Worm (Caenorhabditis elegans): ENCODE measurements around the gene pqn-2.

pqn-2 gene

DNA sequence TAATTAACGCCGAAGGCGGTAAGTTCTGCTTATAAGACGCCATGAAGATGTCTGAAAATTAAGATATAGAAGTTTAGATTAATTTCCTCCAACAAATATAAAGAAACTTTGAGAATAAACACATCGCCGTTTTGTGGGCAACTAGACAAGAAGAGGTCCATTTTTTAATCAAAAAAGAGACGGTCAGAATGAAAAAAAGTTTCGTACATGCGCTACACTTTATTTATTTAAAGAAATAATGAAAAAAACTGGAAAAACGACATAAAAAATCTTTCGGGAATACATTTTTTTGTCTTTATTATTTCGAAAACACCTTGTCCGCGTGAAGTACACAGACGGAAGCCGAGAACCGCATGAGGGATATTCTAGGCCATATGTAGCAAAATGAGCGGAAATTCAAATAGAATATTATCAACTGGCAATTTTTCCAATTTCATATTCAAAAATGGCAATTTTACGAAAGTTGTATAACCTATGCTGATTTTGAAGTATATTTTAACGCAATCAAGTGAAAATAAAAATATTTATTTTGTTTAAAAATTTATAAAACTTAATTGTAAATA lies 26.4 kb upstream of the pqn-2 start, which contains the start of gene sluh-7 (continued):
- TF ChIP-seq nhr-19 (GFP tag; conservative IDR thresholded peaks at IDR 0.05) (peak; percentile 87), unc-130 (tag; optimal IDR thresholded peaks at IDR 0.05) (peak; percentile 71), swsn-7 (tag; optimal IDR thresholded peaks at IDR 0.05) (peak; percentile 84), fkh-8 (tag; optimal IDR thresholded peaks at IDR 0.05) (peak; percentile 78), rnt-1 (tag; optimal IDR thresholded peaks at IDR 0.05) (peak; percentile 99), efl-3 (GFP tag; optimal IDR thresholded peaks at IDR 0.05) (peak; percentile 11), unc-62 (GFP tag; optimal IDR thresholded peaks at IDR 0.05) (no peak), nhr-47 (tag; optimal IDR thresholded peaks at IDR 0.05) (peak; percentile 93), ceh-90 (tag; optimal IDR thresholded peaks at IDR 0.05) (peak; percentile 96), egl-27 (tag; optimal IDR thresholded peaks at IDR 0.05) (no peak), ama-1 (optimal IDR thresholded peaks at IDR 0.05) (no peak), ztf-4 (tag; optimal IDR thresholded peaks at IDR 0.05) (no peak), C16A3.4 (tag; optimal IDR thresholded peaks at IDR 0.05) (peak; percentile 62)

- TF ChIP-seq efl-1 (optimal IDR thresholded peaks at IDR 0.05) = no peak
- TF ChIP-seq efl-1 (GFP tag; optimal IDR thresholded peaks at IDR 0.05 in 1 of 2) = peak in 1 of 2 experiments; percentile 80
- TF ChIP-seq sox-4 (tag; optimal IDR thresholded peaks at IDR 0.05) = no peak
- TF ChIP-seq lin-35 (GFP tag; optimal IDR thresholded peaks at IDR 0.05) = peak in 1 of 2 experiments; percentile 27
- TF ChIP-seq C34B4.2 (tag; optimal IDR thresholded peaks at IDR 0.05) = no peak
These were observed 24.7 kb upstream of the pqn-2 start, which contains the start of gene ceeh-2 for ce11 chrV:10357467-10357953. ceeh-2 (minus strand) TSS chrV:10357903.

- TF ChIP-seq nhr-28 (tag; optimal IDR thresholded peaks at IDR 0.05) (no peak), swsn-7 (tag; optimal IDR thresholded peaks at IDR 0.05) (no peak), blmp-1 (tag; optimal IDR thresholded peaks at IDR 0.05) (peak; percentile 49), nhr-47 (tag; optimal IDR thresholded peaks at IDR 0.05) (no peak)
These were observed 24.0 kb upstream of the pqn-2 start, which contains the start of gene ttll-15 for ce11 chrV:10358238-10358637. ttll-15 (plus strand) TSS chrV:10358538.

- TF ChIP-seq nhr-85 (tag) = no peak
These were observed 22.1 kb upstream of the pqn-2 start for ce11 chrV:10360186-10360585.

DNA sequence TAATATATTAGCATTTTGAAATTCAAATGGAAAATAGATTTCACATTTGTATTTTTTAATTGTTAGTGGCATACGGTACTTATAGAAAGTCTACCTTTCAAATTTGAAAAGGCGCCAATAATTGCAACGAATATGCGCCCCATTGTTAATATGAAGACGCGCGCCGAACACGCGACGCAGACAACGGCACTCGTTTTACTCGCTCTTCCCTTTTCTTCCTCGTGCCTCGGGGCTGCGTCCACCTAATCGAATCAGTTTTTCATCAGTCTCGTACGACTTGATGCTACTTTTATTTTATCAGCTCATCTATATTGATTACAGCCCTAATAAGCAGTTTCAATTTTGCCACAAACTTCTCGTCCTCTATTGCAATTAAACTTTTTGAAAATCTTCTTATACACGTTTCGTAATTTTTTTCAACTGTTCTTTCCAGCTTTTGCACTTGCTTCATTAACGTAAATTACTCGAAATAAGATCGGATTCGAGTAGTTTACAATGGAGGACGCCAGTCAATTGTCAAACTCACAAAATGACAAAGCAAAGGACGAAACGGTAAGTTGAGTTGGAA lies 20.3 kb upstream of the pqn-2 start, which contains the start of gene cash-1:
TSS of gene cash-1 (plus strand) at position 432 of the 568 bp plus-strand sequence.
- TF ChIP-seq nhr-11 (tag; optimal IDR thresholded peaks at IDR 0.05) (no peak), pag-3 (tag; optimal IDR thresholded peaks at IDR 0.05; ENCODE audit: borderline replicate concordance, insufficient read depth) (no peak), nhr-71 (tag; optimal IDR thresholded peaks at IDR 0.05) (peak; percentile 82), elt-2 (tag; optimal IDR thresholded peaks at IDR 0.05) (peak; percentile 43), sptf-1 (tag; optimal IDR thresholded peaks at IDR 0.05) (no peak), lin-15B (tag; optimal IDR thresholded peaks at IDR 0.05) (peak; percentile 85), jun-1 (tag; optimal IDR thresholded peaks at IDR 0.05) (no peak), nhr-12 (tag; optimal IDR thresholded peaks at IDR 0.05) (no peak), hpl-2 (GFP tag; optimal IDR thresholded peaks at IDR 0.05) (peak; percentile 14), efl-1 (optimal IDR thresholded peaks at IDR 0.05) (peak; percentile 72 to 84), efl-1 (GFP tag; optimal IDR thresholded peaks at IDR 0.05 in 1 of 2) (peak; percentile 87 to 98), swsn-7 (tag; optimal IDR thresholded peaks at IDR 0.05) (peak; percentile 61), unc-86 (tag; optimal IDR thresholded peaks at IDR 0.05) (no peak), mab-9 (GFP tag; IDR thresholded peaks at IDR 0.05) (no peak), ces-1 (GFP tag; optimal IDR thresholded peaks at IDR 0.05) (no peak), dpl-1 (GFP tag; optimal IDR thresholded peaks at IDR 0.05) (peak; percentile 80 to 89 (median 83)), lin-39 (tag; optimal IDR thresholded peaks at IDR 0.05) (no peak), rnt-1 (tag; optimal IDR thresholded peaks at IDR 0.05) (peak; percentile 68), nhr-85 (tag) (peak; percentile 42), grh-1 (GFP tag; IDR thresholded peaks at IDR 0.05) (no peak), nhr-19 (GFP tag; conservative IDR thresholded peaks at IDR 0.05) (peak; percentile 58), nhr-77 (tag; optimal IDR thresholded peaks at IDR 0.05) (peak; percentile 39), ceh-82 (tag; optimal IDR thresholded peaks at IDR 0.05) (peak; percentile 6 to 77 (median 18)), C16A3.4 (tag; optimal IDR thresholded peaks at IDR 0.05) (peak; percentile 38), fkh-8 (tag; optimal IDR thresholded peaks at IDR 0.05) (peak; percentile 71), fkh-4 (tag; optimal IDR thresholded peaks at IDR 0.05; ENCODE audit: borderline replicate concordance) (no peak), aly-2 (tag; optimal IDR thresholded peaks at IDR 0.05) (no peak), ets-5 (GFP tag; IDR thresholded peaks at IDR 0.05) (no peak), ama-1 (optimal IDR thresholded peaks at IDR 0.05) (no peak), zip-4 (GFP tag; optimal IDR thresholded peaks at IDR 0.05) (no peak), C34B4.2 (tag; optimal IDR thresholded peaks at IDR 0.05) (no peak)

Data from whole organism, L1 larva.